Fruit fly (Drosophila melanogaster) whole organism, embryonic: Measurements from ENCODE around the gene Girdin.

Experiments used
- BtbVII ChIP-seq: fragments of 200-800 bp; sonication (Bioruptor generic); optimal IDR thresholded peaks from 3 replicates; lab custom pipeline; 2017; ENCODE audit warnings: missing biosample characterization, mild to moderate bottlenecking, missing genetic modification characterization
- CG10959 ChIP-seq: fragments of 200-800 bp; sonication (Bioruptor generic); IDR thresholded peaks from 2 replicates; pipeline ENCODE4 v1.3.6; 2022; ENCODE audit warnings: missing biosample characterization, missing genetic modification characterization
- CG11093 ChIP-seq: fragments of 200-800 bp; sonication (Bioruptor generic); IDR thresholded peaks from 3 replicates; pipeline ENCODE4 v1.3.6; 2022; ENCODE audit warnings: missing biosample characterization, missing genetic modification characterization
- CG11723 ChIP-seq: fragments of 200-800 bp; sonication (Bioruptor generic); optimal IDR thresholded peaks from 2 replicates; lab custom pipeline; 2017; ENCODE audit warnings: missing biosample characterization, mild to moderate bottlenecking, missing genetic modification characterization
- CG12219 ChIP-seq: fragments of 200-800 bp; sonication (Bioruptor generic); optimal IDR thresholded peaks from 3 replicates; lab custom pipeline; 2018; ENCODE audit warnings: missing biosample characterization, mild to moderate bottlenecking, missing genetic modification characterization
- CG12299 ChIP-seq: fragments of 200-800 bp; sonication (Bioruptor generic); optimal IDR thresholded peaks from 2 replicates; lab custom pipeline; 2018; ENCODE audit warnings: missing biosample characterization, mild to moderate bottlenecking, missing genetic modification characterization
- CG13287 ChIP-seq: fragments of 200-800 bp; sonication (Bioruptor generic); IDR thresholded peaks from 2 replicates; pipeline ENCODE4 v1.3.6; 2022; ENCODE audit warnings: missing biosample characterization, missing genetic modification characterization; ENCODE audit not compliant: partially characterized antibody
- CG13894 ChIP-seq: fragments of 200-800 bp; sonication (Bioruptor generic); optimal IDR thresholded peaks from 3 replicates; lab custom pipeline; 2018; ENCODE audit warnings: missing biosample characterization, mild to moderate bottlenecking, missing genetic modification characterization, moderate library complexity
- CG14014 ChIP-seq: fragments of 200-800 bp; sonication (Bioruptor generic); IDR thresholded peaks from 2 replicates; pipeline ENCODE4 v1.3.6; 2022; ENCODE audit warnings: missing biosample characterization, missing genetic modification characterization
- CG15479 ChIP-seq: fragments of 200-800 bp; sonication (Bioruptor generic); optimal IDR thresholded peaks from 3 replicates; lab custom pipeline; 2019; ENCODE audit warnings: missing biosample characterization, mild to moderate bottlenecking, missing genetic modification characterization, moderate library complexity
- CG16813 ChIP-seq: fragments of 200-800 bp; sonication (Bioruptor generic); IDR thresholded peaks from 3 replicates; pipeline ENCODE4 v1.3.6; 2022; ENCODE audit warnings: missing biosample characterization, missing genetic modification characterization; ENCODE audit not compliant: partially characterized antibody
- CG17186 ChIP-seq: fragments of 200-800 bp; sonication (Bioruptor generic); optimal IDR thresholded peaks from 3 replicates; lab custom pipeline; 2017; ENCODE audit warnings: missing biosample characterization, missing genetic modification reagents, missing genetic modification characterization
- CG17912 ChIP-seq: fragments of 200-800 bp; sonication (Bioruptor generic); optimal IDR thresholded peaks from 2 replicates; lab custom pipeline; 2018; ENCODE audit warnings: missing biosample characterization, mild to moderate bottlenecking, missing genetic modification characterization
- CG18262 ChIP-seq: fragments of 200-800 bp; optimal IDR thresholded peaks from 3 replicates; lab custom pipeline; 2019; ENCODE audit warnings: missing biosample characterization, mild to moderate bottlenecking, missing genetic modification characterization, moderate library complexity
- CG18476 ChIP-seq: fragments of 200-800 bp; sonication (Bioruptor generic); optimal IDR thresholded peaks from 2 replicates; lab custom pipeline; 2016; ENCODE audit warnings: missing biosample characterization, mild to moderate bottlenecking, missing genetic modification characterization
- CG32767 ChIP-seq: fragments of 200-800 bp; sonication (Bioruptor generic); IDR thresholded peaks from 2 replicates; pipeline ENCODE4 v1.3.6; 2022; ENCODE audit warnings: missing biosample characterization, missing genetic modification characterization
- CG32772 ChIP-seq: fragments of 200-800 bp; sonication (Bioruptor generic); IDR thresholded peaks from 2 replicates; pipeline ENCODE4 v1.3.6; 2022; ENCODE audit warnings: missing biosample characterization, missing genetic modification characterization
- CG34224 ChIP-seq: fragments of 200-800 bp; sonication (Bioruptor generic); IDR thresholded peaks from 3 replicates; pipeline ENCODE4 v1.3.6; 2022; ENCODE audit warnings: missing biosample characterization, missing genetic modification characterization; ENCODE audit not compliant: partially characterized antibody
- CG5180 ChIP-seq: fragments of 200-800 bp; sonication (Bioruptor generic); optimal IDR thresholded peaks from 3 replicates; lab custom pipeline; 2017; ENCODE audit warnings: missing biosample characterization, missing genetic modification characterization, mild to moderate bottlenecking, moderate library complexity, missing genetic modification reagents
- CG5953 ChIP-seq: fragments of 200-800 bp; sonication (Bioruptor generic); IDR thresholded peaks from 2 replicates; pipeline ENCODE4 v1.3.6; 2022; ENCODE audit warnings: missing biosample characterization, missing genetic modification characterization
- CG8478 ChIP-seq: fragments of >200 bp; optimal IDR thresholded peaks from 2 replicates; lab custom pipeline; 2018
- Dbx ChIP-seq: fragments of 200-800 bp; sonication (Bioruptor generic); IDR thresholded peaks from 3 replicates; pipeline ENCODE4 v1.3.6; 2022; ENCODE audit warnings: missing biosample characterization, missing genetic modification characterization
- Dp ChIP-seq: fragments of 200-800 bp; sonication (Bioruptor generic); optimal IDR thresholded peaks from 2 replicates; lab custom pipeline; 2018; ENCODE audit warnings: missing biosample characterization, mild to moderate bottlenecking, missing genetic modification characterization, moderate library complexity
- Drgx ChIP-seq: fragments of 200-800 bp; sonication (Bioruptor generic); IDR thresholded peaks from 2 replicates; pipeline ENCODE4 v1.3.6; 2022; ENCODE audit warnings: missing biosample characterization, missing genetic modification characterization
- Hr3 ChIP-seq: fragments of 200-800 bp; sonication (Bioruptor generic); optimal IDR thresholded peaks from 3 replicates; lab custom pipeline; 2016; ENCODE audit warnings: missing biosample characterization, missing genetic modification characterization
- Myb ChIP-seq: fragments of 200-800 bp; sonication (Bioruptor generic); optimal IDR thresholded peaks from 2 replicates; lab custom pipeline; 2016; ENCODE audit warnings: missing biosample characterization, missing genetic modification characterization
- Oli ChIP-seq: fragments of 200-800 bp; sonication (Bioruptor generic); optimal IDR thresholded peaks from 2 replicates; lab custom pipeline; 2018; ENCODE audit warnings: missing biosample characterization, mild to moderate bottlenecking, missing genetic modification characterization, moderate library complexity
- Sin3A ChIP-seq: fragments of >200 bp; optimal IDR thresholded peaks from 2 replicates; lab custom pipeline; 2018
- Xbp1 ChIP-seq: fragments of 200-800 bp; sonication (Bioruptor generic); optimal IDR thresholded peaks from 3 replicates; lab custom pipeline; 2016; ENCODE audit warnings: missing biosample characterization, mild to moderate bottlenecking, missing genetic modification characterization
- ac ChIP-seq: fragments of 200-800 bp; sonication (Bioruptor generic); optimal IDR thresholded peaks from 3 replicates; lab custom pipeline; 2017; ENCODE audit warnings: missing biosample characterization, mild to moderate bottlenecking, missing genetic modification characterization
- al ChIP-seq: fragments of 200-800 bp; sonication (Bioruptor generic); IDR thresholded peaks from 2 replicates; pipeline ENCODE4 v1.3.6; 2022; ENCODE audit warnings: missing biosample characterization, missing genetic modification characterization
- bsh ChIP-seq, 2 experiments: fragments of 200-800 bp; sonication (Bioruptor generic); optimal IDR thresholded peaks; 2 replicates each; lab custom pipeline; 2017 to 2018; ENCODE audit warnings: mild to moderate bottlenecking in 2 of 2, missing biosample characterization in 2 of 2, missing genetic modification characterization in 2 of 2, moderate library complexity in 1 of 2
- cas ChIP-seq: fragments of 200-800 bp; sonication (Bioruptor generic); IDR thresholded peaks from 2 replicates; pipeline ENCODE4 v1.3.6; 2022; ENCODE audit warnings: missing biosample characterization, missing genetic modification characterization
- da ChIP-seq: fragments of 200-800 bp; sonication (Bioruptor generic); optimal IDR thresholded peaks from 2 replicates; lab custom pipeline; 2016; ENCODE audit warnings: missing biosample characterization, missing genetic modification characterization
- emc ChIP-seq: fragments of 200-800 bp; sonication (Bioruptor generic); optimal IDR thresholded peaks from 2 replicates; lab custom pipeline; 2016; ENCODE audit warnings: missing biosample characterization, missing genetic modification characterization
- fd3F ChIP-seq: fragments of 200-800 bp; sonication (Bioruptor generic); optimal IDR thresholded peaks from 2 replicates; lab custom pipeline; 2018; ENCODE audit warnings: missing biosample characterization, mild to moderate bottlenecking, missing genetic modification characterization, moderate library complexity
- gem ChIP-seq: fragments of 200-800 bp; sonication (Bioruptor generic); optimal IDR thresholded peaks from 2 replicates; lab custom pipeline; 2019; ENCODE audit warnings: missing biosample characterization, mild to moderate bottlenecking, missing genetic modification characterization, moderate library complexity
- grn ChIP-seq: fragments of 200-800 bp; sonication (Bioruptor generic); optimal IDR thresholded peaks from 3 replicates; lab custom pipeline; 2017; ENCODE audit warnings: missing biosample characterization, missing genetic modification characterization
- kni ChIP-seq: fragments of 200-800 bp; sonication (Bioruptor generic); optimal IDR thresholded peaks from 3 replicates; lab custom pipeline; 2017; ENCODE audit warnings: mild to moderate bottlenecking, missing biosample characterization, missing genetic modification reagents, missing genetic modification characterization
- otp ChIP-seq: fragments of 200-800 bp; sonication (Bioruptor generic); IDR thresholded peaks from 3 replicates; pipeline ENCODE4, ENCODE4 v1.3.6; 2022; ENCODE audit warnings: missing biosample characterization, missing genetic modification characterization
- prd ChIP-seq, 3 experiments: fragments of >200 bp in 2 of 3; fragments of 200-800 bp in 1 of 3; sonication (Bioruptor generic) in 1 of 3; optimal IDR thresholded peaks in 2 of 3; IDR thresholded peaks in 1 of 3; 2 replicates in 2 of 3; 3 replicates in 1 of 3; pipeline versions ENCODE4 v1.3.6 to Lab custom; 2017 to 2022; ENCODE audit warnings: missing biosample characterization in 1 of 3, missing genetic modification characterization in 1 of 3
- pum ChIP-seq: fragments of 200-800 bp; sonication (Bioruptor generic); optimal IDR thresholded peaks from 2 replicates; lab custom pipeline; 2016; ENCODE audit warnings: missing biosample characterization, missing genetic modification characterization
- run ChIP-seq: fragments of 200-800 bp; sonication (Bioruptor generic); optimal IDR thresholded peaks from 3 replicates; lab custom pipeline; 2018; ENCODE audit warnings: missing biosample characterization, mild to moderate bottlenecking, missing genetic modification characterization
- sima ChIP-seq: fragments of 200-800 bp; sonication (Bioruptor generic); optimal IDR thresholded peaks from 2 replicates; lab custom pipeline; 2016; ENCODE audit warnings: missing biosample characterization, missing genetic modification characterization
- trem ChIP-seq: fragments of 200-800 bp; optimal IDR thresholded peaks from 3 replicates; lab custom pipeline; 2019; ENCODE audit warnings: missing biosample characterization, mild to moderate bottlenecking, missing genetic modification characterization, moderate library complexity
- unpg ChIP-seq: fragments of 200-800 bp; sonication (Bioruptor generic); optimal IDR thresholded peaks from 3 replicates; lab custom pipeline; 2018; ENCODE audit warnings: missing biosample characterization, mild to moderate bottlenecking, missing genetic modification characterization, moderate library complexity
- yki ChIP-seq: fragments of >200 bp; optimal IDR thresholded peaks from 3 replicates; lab custom pipeline; 2018
- zen ChIP-seq: fragments of 200-800 bp; sonication (Bioruptor generic); optimal IDR thresholded peaks from 3 replicates; lab custom pipeline; 2018; ENCODE audit warnings: missing biosample characterization, mild to moderate bottlenecking, missing genetic modification characterization, moderate library complexity

Gene Girdin

dm6 chr3L:3148125-3149059 is 30.3 kb upstream of the Girdin start, which contains the start of the genes Usp5 and BtbVII:
Gene Usp5, minus strand, starts transcription at chr3L:3148358.
Gene BtbVII, plus strand, starts transcription at chr3L:3148646.
- no peak for TF ChIP-seq CG11723 (GFP tag; lab: Kevin White, UChicago)
- peak; percentile 68 for TF ChIP-seq Dbx
- TF ChIP-seq Drgx (GFP tag; lab: Robert Waterston, UW): peak; percentile 62
- TF ChIP-seq Xbp1 (GFP tag; lab: Kevin White, UChicago): peak; percentile 59
- peak; percentile 95 for TF ChIP-seq CG16813 (GFP tag; lab: Robert Waterston, UW)
- TF ChIP-seq grn (GFP tag; lab: Kevin White, UChicago): no peak
- no peak for TF ChIP-seq CG11093 (GFP tag; lab: Robert Waterston, UW)
- no peak; the same call in 1 of the 2 replicates for TF ChIP-seq CG10959 (GFP tag; lab: Robert Waterston, UW)
- peak; percentile 50 for TF ChIP-seq pum (GFP tag; lab: Kevin White, UChicago)
- TF ChIP-seq kni (GFP tag; lab: Kevin White, UChicago): peak; percentile 12
- TF ChIP-seq CG34224 (GFP tag; lab: Robert Waterston, UW): peak; percentile 99
- TF ChIP-seq sima (GFP tag; lab: Kevin White, UChicago): no peak
- TF ChIP-seq emc (GFP tag; lab: Kevin White, UChicago): no peak
- TF ChIP-seq BtbVII: peak; percentile 13
- TF ChIP-seq Oli (tag; lab: Kevin White, UChicago): peak; percentile 39
- peak; percentile 90 for TF ChIP-seq Sin3A (lab: Kevin White, UChicago)
- TF ChIP-seq CG13894: peak; percentile 75
- peak; percentile 50; the same call in 1 of the 2 replicates for TF ChIP-seq CG32767
- TF ChIP-seq CG8478 (lab: Kevin White, UChicago): no peak
- TF ChIP-seq cas (GFP tag; lab: Robert Waterston, UW): no peak
- TF ChIP-seq run: no peak
- TF ChIP-seq CG15479 (GFP tag; lab: Kevin White, UChicago): no peak
- TF ChIP-seq CG13287 (GFP tag; lab: Robert Waterston, UW): peak; percentile 99
- peak; percentile 24 for TF ChIP-seq CG5180 (GFP tag; lab: Kevin White, UChicago)
- TF ChIP-seq Hr3 (GFP tag; lab: Kevin White, UChicago): peak; percentile 63
- peak; percentile 44 for TF ChIP-seq CG12219 (GFP tag; lab: Kevin White, UChicago)
- peak; percentile 65 for TF ChIP-seq gem
- peak; percentile 36 for TF ChIP-seq fd3F (GFP tag; lab: Kevin White, UChicago)
- peak; percentile 36; the same call in 1 of the 2 replicates for TF ChIP-seq al
- TF ChIP-seq zen: peak; percentile 46
- TF ChIP-seq CG14014 (GFP tag; lab: Robert Waterston, UW): peak; percentile 34; the same call in 1 of the 2 replicates
- TF ChIP-seq da: peak; percentile 17
- TF ChIP-seq CG5953 (GFP tag; lab: Robert Waterston, UW): no peak
- peak; percentile 4 for TF ChIP-seq CG12299 (tag; lab: Kevin White, UChicago)
- peak; percentile 62 for TF ChIP-seq CG32772
- TF ChIP-seq prd (optimal IDR thresholded peaks at IDR 0.05; lab: Kevin White, UChicago): no peak
- TF ChIP-seq prd (GFP tag; IDR thresholded peaks at IDR 0.05; lab: Robert Waterston, UW): peak; percentile 62; the same call in 2 of the 3 replicates
- TF ChIP-seq CG18476 (GFP tag; lab: Kevin White, UChicago): peak; percentile 9
- peak; percentile 99 for TF ChIP-seq trem (tag; lab: Kevin White, UChicago)
- no peak for TF ChIP-seq CG17186 (GFP tag; lab: Kevin White, UChicago)
- TF ChIP-seq yki (lab: Kevin White, UChicago): no peak
- peak in 1 of 2 experiments; percentile 51 for TF ChIP-seq bsh (GFP tag; optimal IDR thresholded peaks at IDR 0.05; lab: Kevin White, UChicago)
- 0 out of 3 replicates have a peak, but pooled peaks have one; percentile 15 for TF ChIP-seq otp (GFP tag; lab: Robert Waterston, UW)
- TF ChIP-seq CG18262 (tag; lab: Kevin White, UChicago): peak; percentile 34
- TF ChIP-seq Myb (GFP tag; lab: Kevin White, UChicago): peak; percentile 46
- TF ChIP-seq CG17912 (GFP tag; lab: Kevin White, UChicago): no peak
- peak; percentile 44 for TF ChIP-seq Dp (GFP tag; lab: Kevin White, UChicago)
- TF ChIP-seq ac (GFP tag; lab: Kevin White, UChicago): peak; percentile 67
- TF ChIP-seq unpg (GFP tag; lab: Kevin White, UChicago): peak; percentile 51
